Worm (Caenorhabditis elegans): ENCODE data around the gene srv-6.

srv-6 gene

ce11 chrX:4252047-4252446 lies 4.8 kb upstream of the srv-6 start, which contains the start of gene srv-5:
Gene srv-5 (plus strand): TSS chrX:4252347.
- TF ChIP-seq ceh-22 (tag; optimal IDR thresholded peaks at IDR 0.05) (no peak), K09A11.1 (tag; optimal IDR thresholded peaks at IDR 0.05; ENCODE audit: insufficient read depth) (no peak), dve-1 (tag; optimal IDR thresholded peaks at IDR 0.05) (no peak), nfya-1 (tag; optimal IDR thresholded peaks at IDR 0.05) (no peak), ttx-3 (tag; optimal IDR thresholded peaks at IDR 0.05) (no peak), ceh-34 (tag; optimal IDR thresholded peaks at IDR 0.05) (no peak), pha-2 (tag; optimal IDR thresholded peaks at IDR 0.05) (no peak), pros-1 (tag; optimal IDR thresholded peaks at IDR 0.05) (no peak), pax-1 (tag; optimal IDR thresholded peaks at IDR 0.05) (no peak), lin-11 (tag; optimal IDR thresholded peaks at IDR 0.05) (no peak), pqm-1 (tag; optimal IDR thresholded peaks at IDR 0.05) (no peak), npax-4 (tag; optimal IDR thresholded peaks at IDR 0.05) (no peak)

- TF ChIP-seq ceh-30 (tag; optimal IDR thresholded peaks at IDR 0.05) (no peak), ceh-18 (tag; optimal IDR thresholded peaks at IDR 0.05) (no peak), sox-2 (GFP tag; IDR thresholded peaks at IDR 0.05) (no peak), unc-3 (GFP tag; conservative IDR thresholded peaks at IDR 0.05) (no peak), unc-3 (tag; optimal IDR thresholded peaks at IDR 0.05) (no peak), hlh-30 (tag; optimal IDR thresholded peaks at IDR 0.05; ENCODE audit: insufficient read depth) (no peak), nhr-232 (tag; optimal IDR thresholded peaks at IDR 0.05) (no peak), ref-2 (tag; optimal IDR thresholded peaks at IDR 0.05) (no peak), unc-55 (GFP tag; optimal IDR thresholded peaks at IDR 0.05) (no peak), rnt-1 (tag; optimal IDR thresholded peaks at IDR 0.05) (no peak), ceh-31 (tag; optimal IDR thresholded peaks at IDR 0.05) (peak; percentile 60), ceh-19 (GFP tag; optimal IDR thresholded peaks at IDR 0.05) (no peak), ceh-24 (tag; optimal IDR thresholded peaks at IDR 0.05) (no peak), sdc-2 (tag; optimal IDR thresholded peaks at IDR 0.05) (no peak), hlh-8 (tag; optimal IDR thresholded peaks at IDR 0.05) (no peak), madf-2 (tag; optimal IDR thresholded peaks at IDR 0.05) (no peak), hlh-6 (tag; optimal IDR thresholded peaks at IDR 0.05) (no peak), pros-1 (tag; optimal IDR thresholded peaks at IDR 0.05) (no peak), T23F11.4 (GFP tag; optimal IDR thresholded peaks at IDR 0.05) (no peak), fkh-10 (GFP tag; optimal IDR thresholded peaks at IDR 0.05) (no peak), F13H6.1 (tag; optimal IDR thresholded peaks at IDR 0.05) (no peak), K09A11.1 (tag; optimal IDR thresholded peaks at IDR 0.05; ENCODE audit: insufficient read depth) (no peak), unc-86 (tag; optimal IDR thresholded peaks at IDR 0.05) (no peak), gmeb-2 (tag; optimal IDR thresholded peaks at IDR 0.05) (no peak), unc-42 (tag; optimal IDR thresholded peaks at IDR 0.05) (peak; percentile 20), ceh-9 (tag; optimal IDR thresholded peaks at IDR 0.05) (no peak), pqm-1 (tag; optimal IDR thresholded peaks at IDR 0.05) (no peak), C08G9.2 (tag; optimal IDR thresholded peaks at IDR 0.05) (peak; percentile 18), elt-4 (tag; optimal IDR thresholded peaks at IDR 0.05) (no peak), ceh-45 (GFP tag; IDR thresholded peaks at IDR 0.05) (no peak), syd-9 (tag; optimal IDR thresholded peaks at IDR 0.05) (no peak), ztf-16 (tag; optimal IDR thresholded peaks at IDR 0.05) (no peak), tbx-7 (tag; optimal IDR thresholded peaks at IDR 0.05) (no peak), nfya-1 (tag; optimal IDR thresholded peaks at IDR 0.05) (peak; percentile 2), zip-5 (tag; optimal IDR thresholded peaks at IDR 0.05) (no peak), tbx-2 (tag; optimal IDR thresholded peaks at IDR 0.05) (peak; percentile 29), dmd-4 (tag; optimal IDR thresholded peaks at IDR 0.05; ENCODE audit: borderline replicate concordance) (no peak), pha-2 (tag; optimal IDR thresholded peaks at IDR 0.05) (no peak), elt-2 (tag; optimal IDR thresholded peaks at IDR 0.05) (peak; percentile 5), ceh-14 (tag; optimal IDR thresholded peaks at IDR 0.05) (no peak), sox-4 (tag; optimal IDR thresholded peaks at IDR 0.05) (no peak), pha-4 (tag; optimal IDR thresholded peaks at IDR 0.05) (no peak), K02D7.2 (tag; optimal IDR thresholded peaks at IDR 0.05) (no peak), eyg-1 (tag; optimal IDR thresholded peaks at IDR 0.05) (no peak), fkh-6 (tag; optimal IDR thresholded peaks at IDR 0.05) (no peak), ama-1 (optimal IDR thresholded peaks at IDR 0.05) (no peak)
Measured at ce11 chrX:4254782-4255181, 2.1 kb upstream of the srv-6 start, which contains the start of gene taf-11.1. Gene taf-11.1 (plus strand): TSS chrX:4255170.

Measured in whole organism, late embryonic.